Worm (Caenorhabditis elegans) whole organism, early embryonic: ENCODE results near the gene mnm-2.

ENCODE experiments used
- B0310.2 ChIP-seq: sonication (generic microtip); optimal IDR thresholded peaks from 2 replicates; lab custom pipeline; 2016; ENCODE audit warnings: mild to moderate bottlenecking, missing genetic modification characterization, missing compliant biosample characterization
- F13C5.2 ChIP-seq: sonication (generic microtip); optimal IDR thresholded peaks from 2 replicates; lab custom pipeline; 2017; ENCODE audit warnings: mild to moderate bottlenecking, missing genetic modification characterization, inconsistent platforms, missing compliant biosample characterization
- aly-1 ChIP-seq: sonication (generic microtip); optimal IDR thresholded peaks from 2 replicates; lab custom pipeline; 2016; ENCODE audit warnings: missing genetic modification characterization, missing compliant biosample characterization
- ama-1 ChIP-seq: fragments of 150-350 bp; optimal IDR thresholded peaks from 2 replicates; lab custom pipeline; 2014
- ceh-13 ChIP-seq: fragments of 200-800 bp; sonication (Bioruptor generic); optimal IDR thresholded peaks from 2 replicates; lab custom pipeline; 2018; ENCODE audit warnings: mild to moderate bottlenecking, missing genetic modification characterization, missing compliant biosample characterization
- ceh-36 ChIP-seq: sonication (generic microtip); optimal IDR thresholded peaks from 2 replicates; lab custom pipeline; 2016; ENCODE audit warnings: missing genetic modification characterization, inconsistent platforms, missing compliant biosample characterization
- ets-7 ChIP-seq: sonication (generic microtip); optimal IDR thresholded peaks from 2 replicates; lab custom pipeline; 2016; ENCODE audit warnings: missing genotype, missing genetic modification characterization, missing compliant biosample characterization
- flt-1 ChIP-seq: fragments of 200-800 bp; sonication (Bioruptor generic); IDR thresholded peaks from 2 replicates; pipeline ENCODE4 v1.3.6; 2022; ENCODE audit warnings: missing genetic modification characterization, missing compliant biosample characterization
- hmg-4 ChIP-seq: fragments of 200-800 bp; sonication (Bioruptor generic); optimal IDR thresholded peaks from 2 replicates; lab custom pipeline; 2018; ENCODE audit warnings: mild to moderate bottlenecking, missing genetic modification characterization, missing compliant biosample characterization
- scrt-1 ChIP-seq: fragments of 200-800 bp; sonication (Bioruptor generic); IDR thresholded peaks from 2 replicates; pipeline ENCODE4 v1.3.6; 2022; ENCODE audit warnings: missing genetic modification characterization, missing compliant biosample characterization
- tra-4 ChIP-seq: sonication (generic microtip); optimal IDR thresholded peaks from 2 replicates; lab custom pipeline; 2017; ENCODE audit warnings: missing genetic modification characterization, missing compliant biosample characterization

ce11 chrX:7440102-7440501 is 15.4 kb upstream of the mnm-2 start:
- TF ChIP-seq ama-1 (lab: Kevin White, UChicago) (no peak), ceh-13 (GFP tag; lab: Kevin White, UChicago) (no peak), flt-1 (GFP tag; lab: Robert Waterston, UW) (no peak), ceh-36 (tag; lab: Kevin White, UChicago) (no peak), ets-7 (tag; lab: Kevin White, UChicago) (no peak), hmg-4 (no peak), F13C5.2 (tag; lab: Kevin White, UChicago) (no peak), tra-4 (tag; lab: Kevin White, UChicago) (no peak), B0310.2 (tag; lab: Kevin White, UChicago) (no peak), scrt-1 (GFP tag; lab: Robert Waterston, UW) (no peak), aly-1 (tag; lab: Kevin White, UChicago) (no peak)
